Worm (Caenorhabditis elegans) whole organism, L3 larva: Measurements from ENCODE around the gene F36D4.5.
A peak's percentile ranks its signal among the peaks of the same experiment; 100 is the strongest.

Source experiments
- elt-2 ChIP-seq: sonication (generic microtip); optimal IDR thresholded peaks from 2 replicates; lab custom pipeline; 2016; ENCODE audit warnings: missing genetic modification reagents, mild to moderate bottlenecking, missing genetic modification characterization, missing compliant biosample characterization
- fkh-10 ChIP-seq: sonication (generic microtip); optimal IDR thresholded peaks from 2 replicates; lab custom pipeline; 2017; ENCODE audit warnings: missing biosample characterization, missing genetic modification reagents, missing genetic modification characterization
- nfya-1 ChIP-seq: sonication (generic microtip); optimal IDR thresholded peaks from 2 replicates; lab custom pipeline; 2017; ENCODE audit warnings: missing genetic modification characterization, mild to moderate bottlenecking, missing compliant biosample characterization, antibody characterized with exemption, moderate library complexity; ENCODE audit not compliant: insufficient read depth
- nhr-12 ChIP-seq: fragments of 150-350 bp; optimal IDR thresholded peaks from 2 replicates; lab custom pipeline; 2014; ENCODE audit warnings: missing biosample characterization, missing genetic modification characterization
- pqm-1 ChIP-seq: fragments of 150-350 bp; optimal IDR thresholded peaks from 2 replicates; lab custom pipeline; 2017; ENCODE audit warnings: missing biosample characterization, missing genetic modification characterization, inconsistent platforms
- tbx-2 ChIP-seq: sonication (generic microtip); optimal IDR thresholded peaks from 2 replicates; lab custom pipeline; 2016; ENCODE audit warnings: mild to moderate bottlenecking, missing genetic modification characterization, missing compliant biosample characterization
- unc-39 ChIP-seq: sonication (generic microtip); optimal IDR thresholded peaks from 4 replicates; lab custom pipeline; 2017; ENCODE audit warnings: missing biosample characterization, missing genetic modification characterization

DNA sequence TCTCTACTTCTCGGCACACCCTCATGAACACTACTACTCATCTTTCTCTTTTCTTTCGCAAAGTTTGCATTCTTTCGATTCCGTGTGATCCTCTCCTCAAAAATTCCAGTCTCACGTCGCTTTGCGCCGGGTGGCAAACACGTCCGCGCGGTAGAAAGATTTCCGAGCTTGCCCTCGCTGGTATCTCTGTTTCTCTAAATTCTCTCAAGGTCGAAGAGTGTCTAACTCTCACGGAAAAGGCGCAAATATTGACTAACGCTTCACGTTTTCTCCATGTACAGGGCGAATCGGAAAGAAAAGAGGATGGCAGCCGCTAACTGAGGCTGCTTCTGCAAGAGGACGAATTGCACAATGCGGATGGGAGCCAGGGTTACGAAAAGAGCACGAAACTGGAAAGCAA is 2.9 kb downstream of the F36D4.5 start:
- TF ChIP-seq nfya-1 (tag; lab: Kevin White, UChicago) (peak; percentile 15), fkh-10 (GFP tag; lab: Kevin White, UChicago) (no peak), unc-39 (no peak), pqm-1 (tag; lab: Kevin White, UChicago) (no peak), elt-2 (no peak), nhr-12 (tag; lab: Kevin White, UChicago) (no peak), tbx-2 (tag; lab: Kevin White, UChicago) (no peak)
